Fruit fly (Drosophila melanogaster): ENCODE results near the gene Polr3F.

The Polr3F gene

DNA sequence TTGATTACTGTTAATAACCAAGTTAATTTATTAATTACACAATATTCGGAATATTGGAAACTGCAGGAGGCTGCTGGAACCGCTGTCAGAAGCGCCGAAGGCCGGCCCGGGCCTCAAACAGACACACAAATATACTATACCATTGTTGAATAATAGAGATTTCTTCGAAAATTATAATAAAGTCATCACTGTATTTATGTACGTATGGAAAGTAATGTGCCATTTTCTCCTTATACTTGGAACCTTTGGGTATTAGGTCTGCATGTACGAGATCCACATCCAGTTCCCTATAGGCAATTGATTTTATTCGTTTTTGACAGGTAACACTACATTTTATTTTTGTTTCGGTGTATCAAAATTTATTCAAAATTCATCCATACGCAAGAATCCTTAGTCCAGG, 5.4 kb upstream of the Polr3F start, which contains the start of gene CG7069:
Gene CG7069 (plus strand): TSS at position 301 of the 400 bp plus-strand sequence.
- no peak for TF ChIP-seq toe (GFP tag; optimal IDR thresholded peaks at IDR 0.05)
- TF ChIP-seq Crg-1 (GFP tag; optimal IDR thresholded peaks at IDR 0.05): no peak
- no peak for TF ChIP-seq kay (GFP tag; ENCODE audit: borderline replicate concordance)
- no peak for TF ChIP-seq CG14711 (tag; optimal IDR thresholded peaks at IDR 0.05)
- no peak for TF ChIP-seq ovo (GFP tag; optimal IDR thresholded peaks at IDR 0.05)
- TF ChIP-seq CG11617 (GFP tag; optimal IDR thresholded peaks at IDR 0.05): no peak
- no peak for TF ChIP-seq Clk (GFP tag; optimal IDR thresholded peaks at IDR 0.05)
- no peak for TF ChIP-seq Hr96 (GFP tag; optimal IDR thresholded peaks at IDR 0.05)
- TF ChIP-seq CG33017 (tag; optimal IDR thresholded peaks at IDR 0.05): no peak
- no peak for TF ChIP-seq CG12768 (GFP tag; optimal IDR thresholded peaks at IDR 0.05)
- TF ChIP-seq Mnt (GFP tag; optimal IDR thresholded peaks at IDR 0.05): no peak
- no peak for TF ChIP-seq CG1620 (GFP tag; optimal IDR thresholded peaks at IDR 0.05)

DNA sequence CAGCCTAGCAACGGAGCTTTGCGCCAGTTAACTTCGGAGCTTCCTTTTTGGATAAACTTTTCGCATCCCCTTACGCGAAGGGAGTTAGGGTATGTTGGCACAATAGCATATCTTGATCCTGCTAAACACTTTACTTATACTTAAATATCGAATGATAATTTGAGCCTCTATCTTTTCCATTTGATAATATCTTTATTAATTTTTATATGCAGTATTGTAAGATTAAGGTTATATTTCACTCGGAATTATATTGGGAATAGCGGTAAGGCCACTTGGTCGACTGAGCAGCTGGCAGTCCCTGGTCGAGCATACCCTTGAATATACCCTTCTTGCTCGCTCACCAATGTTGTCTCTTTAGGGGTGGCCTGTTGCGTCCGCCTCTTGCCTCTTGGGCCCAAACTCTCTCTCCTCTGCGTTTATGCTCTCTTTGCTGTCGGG, 1.6 kb upstream of the Polr3F start:
- TF ChIP-seq CG14711 (tag; optimal IDR thresholded peaks at IDR 0.05): no peak
- peak; percentile 19 for TF ChIP-seq CG11617 (GFP tag; optimal IDR thresholded peaks at IDR 0.05)
- TF ChIP-seq bab1 (GFP tag; optimal IDR thresholded peaks at IDR 0.05): peak; percentile 2
- peak; percentile 52 for TF ChIP-seq CG7101 (tag; optimal IDR thresholded peaks at IDR 0.05)
- TF ChIP-seq CG12768 (GFP tag; optimal IDR thresholded peaks at IDR 0.05): no peak
- no peak for TF ChIP-seq Crg-1 (GFP tag; optimal IDR thresholded peaks at IDR 0.05)
- TF ChIP-seq Mnt (GFP tag; optimal IDR thresholded peaks at IDR 0.05): no peak
- TF ChIP-seq CG7045 (GFP tag; optimal IDR thresholded peaks at IDR 0.05): peak; percentile 53
- peak; percentile 79 for TF ChIP-seq kay (GFP tag; ENCODE audit: borderline replicate concordance)
- TF ChIP-seq CG33017 (tag; optimal IDR thresholded peaks at IDR 0.05): peak; percentile 30
- TF ChIP-seq ovo (GFP tag; optimal IDR thresholded peaks at IDR 0.05): no peak
- TF ChIP-seq cnc (optimal IDR thresholded peaks at IDR 0.05): no peak
- no peak for TF ChIP-seq CG1620 (GFP tag; optimal IDR thresholded peaks at IDR 0.05)
- no peak for TF ChIP-seq toe (GFP tag; optimal IDR thresholded peaks at IDR 0.05)
- TF ChIP-seq Hr96 (GFP tag; optimal IDR thresholded peaks at IDR 0.05): peak; percentile 72
- TF ChIP-seq Clk (GFP tag; optimal IDR thresholded peaks at IDR 0.05): no peak

DNA sequence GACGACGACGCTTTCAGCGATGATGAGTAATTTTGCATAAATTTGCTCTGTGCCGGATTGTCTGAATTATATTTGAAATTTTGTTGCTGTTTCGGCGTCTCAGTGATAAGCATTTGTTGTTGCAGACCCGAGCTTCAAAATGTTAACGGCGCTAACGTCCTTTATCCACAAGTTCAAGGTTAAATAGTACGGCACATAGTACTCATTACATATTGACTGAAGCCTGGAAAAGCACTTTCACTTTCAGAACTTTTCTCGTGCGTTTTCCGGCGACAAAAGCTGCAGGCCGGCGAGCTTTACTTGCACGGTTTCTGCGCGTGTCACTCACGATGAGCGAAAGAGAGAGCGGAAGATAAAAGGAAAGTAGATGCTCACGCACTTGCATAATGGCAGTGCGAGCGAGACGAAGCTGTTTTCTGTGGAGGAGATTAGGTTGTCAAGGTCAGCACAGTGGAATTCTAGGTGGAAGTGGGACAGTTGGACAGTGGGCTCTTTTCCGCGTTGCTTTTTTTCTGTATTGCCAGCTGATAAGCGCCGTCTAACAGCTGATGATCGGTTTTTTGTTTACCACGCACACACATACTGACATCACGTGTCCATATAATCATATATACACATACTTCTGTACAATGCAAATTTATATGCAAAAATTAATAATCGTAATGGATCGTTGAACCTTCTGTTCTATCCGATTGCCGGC, 1.1 kb upstream of the Polr3F start:
- TF ChIP-seq CG33017 (tag; optimal IDR thresholded peaks at IDR 0.05): peak; percentile 26
- no peak for TF ChIP-seq CG12768 (GFP tag; optimal IDR thresholded peaks at IDR 0.05)
- peak; percentile 22 for TF ChIP-seq CG11617 (GFP tag; optimal IDR thresholded peaks at IDR 0.05)
- TF ChIP-seq CG7045 (GFP tag; optimal IDR thresholded peaks at IDR 0.05): peak; percentile 24
- TF ChIP-seq kay (GFP tag; ENCODE audit: borderline replicate concordance): peak; percentile 60
- TF ChIP-seq cic (GFP tag; optimal IDR thresholded peaks at IDR 0.05): peak; percentile 83

DNA sequence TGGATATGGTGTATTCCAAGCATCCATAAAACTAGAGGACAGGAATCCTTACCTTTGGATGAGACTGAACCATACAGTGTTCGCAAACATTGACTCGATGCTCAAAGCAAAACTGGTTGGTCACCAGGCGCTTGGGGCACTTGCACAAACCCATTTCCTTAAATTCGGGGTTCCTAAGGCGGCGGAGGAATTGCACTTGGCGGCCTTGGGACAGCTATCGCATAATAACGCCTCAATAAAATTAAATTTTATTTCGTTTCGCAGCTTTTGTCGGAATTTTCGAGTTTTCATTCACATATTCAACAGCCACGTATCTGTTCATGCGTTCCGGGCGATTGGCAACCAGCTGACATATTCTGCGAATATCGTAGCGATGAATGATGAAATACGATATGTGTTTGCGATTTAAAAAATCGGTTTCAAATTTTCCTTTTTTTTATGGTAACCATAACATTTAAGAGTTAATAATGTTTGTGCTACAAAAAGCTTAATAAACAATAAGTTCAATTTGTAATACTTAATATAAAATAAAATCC, 1.4 kb downstream of the Polr3F start, which contains the start of gene CG5382:
Gene CG5382 (minus strand): TSS at position 324 of the 536 bp plus-strand sequence.
- TF ChIP-seq CG14711 (tag; optimal IDR thresholded peaks at IDR 0.05): no peak
- peak; percentile 72 for TF ChIP-seq bab1 (GFP tag; optimal IDR thresholded peaks at IDR 0.05)

DNA sequence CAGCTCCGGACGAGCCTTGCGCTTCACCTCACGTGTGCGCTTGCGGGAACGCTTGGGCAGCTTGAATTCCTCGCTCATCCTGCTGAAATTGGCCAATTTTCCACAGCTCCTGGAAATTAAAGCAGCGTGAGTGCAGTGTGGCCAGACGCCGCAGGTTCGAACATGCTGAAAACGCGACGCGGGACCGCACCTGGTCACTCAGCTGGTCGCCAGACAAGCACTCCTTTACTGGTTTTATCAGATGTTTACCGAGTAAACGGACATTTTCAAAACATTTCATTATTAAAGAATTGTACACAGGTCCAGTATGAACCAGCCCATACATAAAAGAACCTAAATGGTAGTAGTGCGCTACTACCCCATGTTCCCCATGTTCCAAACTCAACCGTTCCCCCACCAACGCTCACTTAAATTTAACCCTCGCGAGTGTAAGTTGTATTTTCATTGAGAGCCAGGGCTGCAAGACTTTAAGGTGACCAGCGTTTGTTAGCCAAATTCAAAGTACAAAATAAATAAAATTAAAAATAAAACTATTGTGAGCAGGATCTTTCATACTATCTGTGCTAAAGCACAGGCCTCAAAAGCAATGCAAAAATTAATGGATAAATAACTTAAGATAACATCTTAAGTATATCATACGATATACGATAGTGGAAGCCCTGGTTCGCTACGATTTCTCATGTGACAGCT, 4.8 kb downstream of the Polr3F start, which contains the start of the genes JMJD6, CG7071 and Muted:
Gene JMJD6 (minus strand): TSS at position 154 of the 690 bp plus-strand sequence.
Gene CG7071 (plus strand): TSS at position 403 of the 690 bp plus-strand sequence.
Gene Muted (plus strand): TSS at position 403 of the 690 bp plus-strand sequence.
- peak; percentile 94 for TF ChIP-seq bab1 (GFP tag; optimal IDR thresholded peaks at IDR 0.05)
- TF ChIP-seq cic (GFP tag; optimal IDR thresholded peaks at IDR 0.05): peak; percentile 80
- TF ChIP-seq Crg-1 (GFP tag; optimal IDR thresholded peaks at IDR 0.05): peak; percentile 88
- no peak for TF ChIP-seq cnc (optimal IDR thresholded peaks at IDR 0.05)
- peak; percentile 90 for TF ChIP-seq CG33017 (tag; optimal IDR thresholded peaks at IDR 0.05)
- peak; percentile 92 for TF ChIP-seq CG12768 (GFP tag; optimal IDR thresholded peaks at IDR 0.05)
- TF ChIP-seq toe (GFP tag; optimal IDR thresholded peaks at IDR 0.05): peak; percentile 96
- TF ChIP-seq pad (GFP tag; optimal IDR thresholded peaks at IDR 0.05): peak; percentile 84
- peak; percentile 96 for TF ChIP-seq CG1620 (GFP tag; optimal IDR thresholded peaks at IDR 0.05)
- TF ChIP-seq CG11617 (GFP tag; optimal IDR thresholded peaks at IDR 0.05): peak; percentile 91
- no peak for TF ChIP-seq CG5204 (GFP tag; optimal IDR thresholded peaks at IDR 0.05)
- TF ChIP-seq CG7101 (tag; optimal IDR thresholded peaks at IDR 0.05): peak; percentile 95
- peak; percentile 84 for TF ChIP-seq ovo (GFP tag; optimal IDR thresholded peaks at IDR 0.05)
- TF ChIP-seq Hr96 (GFP tag; optimal IDR thresholded peaks at IDR 0.05): peak; percentile 86
- peak; percentile 78 for TF ChIP-seq tj (GFP tag; optimal IDR thresholded peaks at IDR 0.05)
- TF ChIP-seq CG14711 (tag; optimal IDR thresholded peaks at IDR 0.05): peak; percentile 88
- peak; percentile 90 for TF ChIP-seq Clk (GFP tag; optimal IDR thresholded peaks at IDR 0.05)
- peak; percentile 86 for TF ChIP-seq Mnt (GFP tag; optimal IDR thresholded peaks at IDR 0.05)
- no peak for TF ChIP-seq kay (GFP tag; ENCODE audit: borderline replicate concordance)
- TF ChIP-seq CG7045 (GFP tag; optimal IDR thresholded peaks at IDR 0.05): peak; percentile 90

DNA sequence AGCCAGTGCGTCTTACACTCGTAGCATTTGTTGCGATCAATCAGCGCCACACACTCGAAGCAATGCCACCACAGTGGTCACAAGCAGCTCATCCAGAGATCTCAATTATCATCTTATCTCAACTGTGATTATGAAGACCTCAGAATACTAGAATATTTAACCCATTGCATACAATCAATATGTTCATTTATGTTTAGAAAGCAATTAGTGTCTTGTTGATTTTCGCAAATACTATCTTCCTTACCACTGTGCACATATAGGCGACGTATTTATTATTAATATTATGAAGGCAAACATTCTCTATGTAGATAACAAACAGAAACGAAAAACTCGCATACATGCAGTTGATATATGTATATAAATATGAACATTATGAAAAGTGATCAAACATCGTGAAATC, 8.4 kb downstream of the Polr3F start:
- TF ChIP-seq Clk (GFP tag; optimal IDR thresholded peaks at IDR 0.05): no peak
- TF ChIP-seq CG1620 (GFP tag; optimal IDR thresholded peaks at IDR 0.05): no peak
- TF ChIP-seq CG11617 (GFP tag; optimal IDR thresholded peaks at IDR 0.05): peak; percentile 63
- no peak for TF ChIP-seq kay (GFP tag; ENCODE audit: borderline replicate concordance)
- peak; percentile 79 for TF ChIP-seq CG33017 (tag; optimal IDR thresholded peaks at IDR 0.05)
- peak; percentile 29 for TF ChIP-seq cic (GFP tag; optimal IDR thresholded peaks at IDR 0.05)
- TF ChIP-seq Crg-1 (GFP tag; optimal IDR thresholded peaks at IDR 0.05): no peak
- TF ChIP-seq Mnt (GFP tag; optimal IDR thresholded peaks at IDR 0.05): peak; percentile 15
- peak; percentile 76 for TF ChIP-seq CG14711 (tag; optimal IDR thresholded peaks at IDR 0.05)
- no peak for TF ChIP-seq cnc (optimal IDR thresholded peaks at IDR 0.05)
- TF ChIP-seq ovo (GFP tag; optimal IDR thresholded peaks at IDR 0.05): no peak
- peak; percentile 80 for TF ChIP-seq CG7101 (tag; optimal IDR thresholded peaks at IDR 0.05)
- TF ChIP-seq tj (GFP tag; optimal IDR thresholded peaks at IDR 0.05): peak; percentile 33
- TF ChIP-seq bab1 (GFP tag; optimal IDR thresholded peaks at IDR 0.05): no peak
- peak; percentile 7 for TF ChIP-seq toe (GFP tag; optimal IDR thresholded peaks at IDR 0.05)
- TF ChIP-seq Hr96 (GFP tag; optimal IDR thresholded peaks at IDR 0.05): peak; percentile 26
- TF ChIP-seq CG5204 (GFP tag; optimal IDR thresholded peaks at IDR 0.05): no peak
- peak; percentile 30 for TF ChIP-seq pad (GFP tag; optimal IDR thresholded peaks at IDR 0.05)
- peak; percentile 55 for TF ChIP-seq CG7045 (GFP tag; optimal IDR thresholded peaks at IDR 0.05)
- peak; percentile 79 for TF ChIP-seq CG12768 (GFP tag; optimal IDR thresholded peaks at IDR 0.05)
